Worm (Caenorhabditis elegans) whole organism, mixed stage, embryonic: ENCODE measurements around the gene wrt-4.

Experiments
- M03D4.4 ChIP-seq: sonication (generic microtip); optimal IDR thresholded peaks from 2 replicates; lab custom pipeline; 2017; ENCODE audit warnings: mild to moderate bottlenecking, missing genetic modification characterization, missing compliant biosample characterization
- bed-3 ChIP-seq: fragments of 200-800 bp; sonication (Bioruptor generic); optimal IDR thresholded peaks from 3 replicates; lab custom pipeline; 2018; ENCODE audit warnings: mild to moderate bottlenecking, missing genetic modification characterization, moderate library complexity, missing compliant biosample characterization
- blmp-1 ChIP-seq: fragments of 150-350 bp; optimal IDR thresholded peaks from 2 replicates; lab custom pipeline; 2014; ENCODE audit warnings: missing biosample characterization, missing genetic modification characterization
- ceh-39 ChIP-seq: fragments of 150-350 bp; optimal IDR thresholded peaks from 2 replicates; lab custom pipeline; 2014; ENCODE audit warnings: missing biosample characterization, missing genetic modification characterization
- ceh-43 ChIP-seq: fragments of 200-800 bp; sonication (Bioruptor generic); optimal IDR thresholded peaks from 2 replicates; lab custom pipeline; 2018; ENCODE audit warnings: mild to moderate bottlenecking, missing genetic modification characterization, moderate library complexity, missing compliant biosample characterization
- ceh-83 ChIP-seq: fragments of 200-800 bp; sonication (Bioruptor generic); optimal IDR thresholded peaks from 2 replicates; lab custom pipeline; 2018; ENCODE audit warnings: mild to moderate bottlenecking, missing genetic modification characterization, missing compliant biosample characterization
- ces-1 ChIP-seq: fragments of 150-350 bp; optimal IDR thresholded peaks from 2 replicates; lab custom pipeline; 2014; ENCODE audit warnings: missing biosample characterization, missing genetic modification reagents, missing genetic modification characterization
- cnd-1 ChIP-seq: fragments of 200-800 bp; sonication (Bioruptor generic); optimal IDR thresholded peaks from 2 replicates; lab custom pipeline; 2018; ENCODE audit warnings: mild to moderate bottlenecking, missing genetic modification characterization, missing compliant biosample characterization
- drap-1 ChIP-seq: fragments of 200-800 bp; sonication (Bioruptor generic); optimal IDR thresholded peaks from 3 replicates; lab custom pipeline; 2018; ENCODE audit warnings: mild to moderate bottlenecking, missing genetic modification characterization, missing compliant biosample characterization
- elt-1 ChIP-seq: sonication (generic microtip); optimal IDR thresholded peaks from 2 replicates; lab custom pipeline; 2017; ENCODE audit warnings: missing genetic modification characterization, mild to moderate bottlenecking, missing compliant biosample characterization, antibody characterized with exemption, moderate library complexity, borderline replicate concordance; ENCODE audit not compliant: insufficient read depth
- ham-2 ChIP-seq: fragments of 200-800 bp; sonication (Bioruptor generic); optimal IDR thresholded peaks from 2 replicates; lab custom pipeline; 2018; ENCODE audit warnings: mild to moderate bottlenecking, missing genetic modification characterization, missing compliant biosample characterization
- hlh-1 ChIP-seq: fragments of 150-350 bp; optimal IDR thresholded peaks from 2 replicates; lab custom pipeline; 2014; ENCODE audit warnings: missing biosample characterization, missing genetic modification reagents, missing genetic modification characterization
- lin-13 ChIP-seq: fragments of 150-350 bp; optimal IDR thresholded peaks from 2 replicates; lab custom pipeline; 2014; ENCODE audit warnings: missing biosample characterization, missing genetic modification characterization
- lin-32 ChIP-seq: fragments of 200-800 bp; sonication (Bioruptor generic); optimal IDR thresholded peaks from 2 replicates; lab custom pipeline; 2018; ENCODE audit warnings: mild to moderate bottlenecking, missing genetic modification characterization, missing compliant biosample characterization
- lsy-2 ChIP-seq: fragments of 150-350 bp; optimal IDR thresholded peaks from 2 replicates; lab custom pipeline; 2014; ENCODE audit warnings: missing biosample characterization, missing genetic modification characterization
- mab-5 ChIP-seq: fragments of 150-350 bp; optimal IDR thresholded peaks from 2 replicates; lab custom pipeline; 2014; ENCODE audit warnings: missing biosample characterization, missing genetic modification characterization
- mep-1 ChIP-seq: fragments of 150-350 bp; optimal IDR thresholded peaks from 2 replicates; lab custom pipeline; 2017; ENCODE audit warnings: missing biosample characterization, missing genetic modification reagents, missing genetic modification characterization, inconsistent platforms
- mls-2 ChIP-seq: sonication (generic microtip); optimal IDR thresholded peaks from 2 replicates; lab custom pipeline; 2016; ENCODE audit warnings: mild to moderate bottlenecking, missing genetic modification characterization, moderate library complexity, missing compliant biosample characterization
- nhr-12 ChIP-seq: fragments of 150-350 bp; optimal IDR thresholded peaks from 2 replicates; lab custom pipeline; 2014; ENCODE audit warnings: missing biosample characterization, missing genetic modification characterization
- nhr-2 ChIP-seq: fragments of 150-350 bp; optimal IDR thresholded peaks from 2 replicates; lab custom pipeline; 2014; ENCODE audit warnings: missing biosample characterization, missing genetic modification characterization
- nhr-28 ChIP-seq: fragments of 150-350 bp; optimal IDR thresholded peaks from 2 replicates; lab custom pipeline; 2014; ENCODE audit warnings: missing biosample characterization, missing genetic modification characterization
- nhr-76 ChIP-seq: sonication (generic microtip); optimal IDR thresholded peaks from 2 replicates; lab custom pipeline; 2017; ENCODE audit warnings: missing biosample characterization, missing genetic modification characterization
- pha-4 ChIP-seq: fragments of 150-350 bp; optimal IDR thresholded peaks from 2 replicates; lab custom pipeline; 2018; ENCODE audit warnings: missing biosample characterization, missing genetic modification reagents, missing genetic modification characterization
- sem-2 ChIP-seq: fragments of 200-800 bp; sonication (Bioruptor generic); optimal IDR thresholded peaks from 2 replicates; lab custom pipeline; 2018; ENCODE audit warnings: mild to moderate bottlenecking, missing genetic modification characterization, missing compliant biosample characterization
- snpc-4 ChIP-seq: fragments of 150-350 bp; optimal IDR thresholded peaks from 2 replicates; lab custom pipeline; 2014; ENCODE audit warnings: missing biosample characterization, missing genetic modification characterization
- sptf-1 ChIP-seq: sonication (generic microtip); optimal IDR thresholded peaks from 2 replicates; lab custom pipeline; 2017; ENCODE audit warnings: mild to moderate bottlenecking, missing genetic modification characterization, moderate library complexity, missing compliant biosample characterization
- unc-120 ChIP-seq: sonication (generic microtip); optimal IDR thresholded peaks from 2 replicates; lab custom pipeline; 2017; ENCODE audit warnings: missing genetic modification characterization, missing compliant biosample characterization; ENCODE audit not compliant: poor library complexity, severe bottlenecking
- unc-39 ChIP-seq: fragments of 150-350 bp; optimal IDR thresholded peaks from 2 replicates; lab custom pipeline; 2014; ENCODE audit warnings: missing biosample characterization, missing genetic modification characterization
- unc-62 ChIP-seq: fragments of 150-350 bp; optimal IDR thresholded peaks from 2 replicates; lab custom pipeline; 2014; ENCODE audit warnings: missing biosample characterization, missing genetic modification reagents, missing genetic modification characterization
- ztf-11 ChIP-seq: fragments of 150-350 bp; optimal IDR thresholded peaks from 2 replicates; lab custom pipeline; 2014; ENCODE audit warnings: missing biosample characterization, missing genetic modification characterization

Gene wrt-4

DNA sequence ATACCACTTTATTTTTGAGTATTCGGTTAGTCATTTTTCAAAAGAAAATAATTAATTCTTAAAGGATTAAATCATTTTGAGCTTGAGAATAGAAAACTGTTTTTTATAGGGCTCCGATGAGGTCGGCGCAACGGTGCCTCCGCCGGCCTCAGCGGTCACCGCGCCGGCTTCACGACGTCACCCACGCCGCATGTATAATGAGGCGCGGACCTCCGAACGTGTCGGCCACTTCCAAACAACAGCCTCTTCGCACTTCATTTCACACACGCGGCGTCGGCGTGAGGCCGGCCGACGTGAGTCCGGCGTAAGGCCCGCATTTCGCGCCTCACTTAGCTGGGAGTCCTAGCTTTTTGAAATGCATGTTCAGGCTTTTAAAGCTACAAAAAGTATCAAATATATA lies 9.8 kb upstream of the wrt-4 start:
- TF ChIP-seq lin-32 (GFP tag; lab: Kevin White, UChicago): no peak
- TF ChIP-seq ceh-43 (GFP tag; lab: Kevin White, UChicago): no peak
- no peak for TF ChIP-seq nhr-12 (tag; lab: Kevin White, UChicago)
- no peak for TF ChIP-seq pha-4 (tag; lab: Kevin White, UChicago)
- TF ChIP-seq snpc-4 (tag; lab: Kevin White, UChicago): no peak
- TF ChIP-seq sem-2 (GFP tag; lab: Kevin White, UChicago): no peak
- TF ChIP-seq ham-2 (GFP tag; lab: Kevin White, UChicago): no peak
- no peak for TF ChIP-seq sptf-1 (tag; lab: Kevin White, UChicago)
- no peak for TF ChIP-seq ceh-39 (tag; lab: Kevin White, UChicago)
- no peak for TF ChIP-seq lsy-2
- TF ChIP-seq unc-120: no peak
- no peak for TF ChIP-seq unc-62 (GFP tag; lab: Kevin White, UChicago)
- no peak for TF ChIP-seq drap-1
- TF ChIP-seq M03D4.4 (tag; lab: Kevin White, UChicago): no peak
- TF ChIP-seq nhr-76: no peak
- no peak for TF ChIP-seq cnd-1 (tag; lab: Kevin White, UChicago)
- no peak for TF ChIP-seq mab-5
- no peak for TF ChIP-seq mep-1 (tag; lab: Kevin White, UChicago)
- no peak for TF ChIP-seq ces-1 (GFP tag; lab: Kevin White, UChicago)
- no peak for TF ChIP-seq hlh-1

DNA sequence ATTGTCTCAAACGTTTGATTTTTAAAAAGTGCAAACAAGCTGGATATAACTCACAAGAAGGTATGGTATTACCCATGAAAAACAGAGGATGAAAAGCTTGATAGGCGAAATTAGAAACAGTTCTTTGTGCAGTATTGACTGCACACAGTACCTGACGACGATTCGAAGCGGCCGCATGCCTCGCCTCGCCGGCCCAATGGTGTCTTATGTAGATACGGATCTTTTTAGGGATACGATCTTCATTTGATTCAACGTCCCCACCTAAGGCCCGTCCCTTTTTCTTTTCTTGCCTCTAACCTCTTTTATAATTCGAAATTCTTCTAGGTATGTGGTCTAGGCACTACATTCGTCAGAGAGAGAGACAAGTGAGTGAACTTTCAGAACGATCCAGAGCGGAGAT lies 9.1 kb upstream of the wrt-4 start, which contains the start of gene bus-17:
bus-17 (minus strand) TSS at position 208 of the 400 bp plus-strand sequence.
- TF ChIP-seq elt-1 (tag; lab: Kevin White, UChicago): peak; percentile 73
- no peak for TF ChIP-seq pha-4 (tag; lab: Kevin White, UChicago)

DNA sequence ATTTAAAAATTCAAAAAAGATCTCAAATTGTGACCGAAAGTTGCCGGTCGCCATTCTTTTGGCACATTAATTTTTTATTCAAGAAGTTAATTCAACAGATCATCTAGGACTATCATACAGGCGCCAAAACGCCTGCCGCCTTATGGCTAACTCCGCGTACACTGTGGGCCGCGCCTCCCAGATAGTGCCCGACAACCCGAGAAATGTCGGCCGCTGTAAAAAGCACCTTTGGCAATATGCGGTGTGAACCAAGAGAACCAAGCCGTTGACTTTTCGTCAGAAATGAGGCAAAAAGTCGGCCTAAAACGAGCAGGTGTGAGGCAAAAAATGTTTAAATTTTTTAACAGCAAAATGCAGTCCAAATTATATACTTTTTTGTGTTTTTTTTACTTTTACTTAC lies 2.2 kb upstream of the wrt-4 start:
- TF ChIP-seq nhr-76: no peak
- no peak for TF ChIP-seq mls-2 (tag; lab: Kevin White, UChicago)
- no peak for TF ChIP-seq cnd-1 (tag; lab: Kevin White, UChicago)
- no peak for TF ChIP-seq M03D4.4 (tag; lab: Kevin White, UChicago)
- TF ChIP-seq ztf-11 (tag; lab: Kevin White, UChicago): no peak
- TF ChIP-seq nhr-28 (tag; lab: Kevin White, UChicago): no peak
- no peak for TF ChIP-seq ham-2 (GFP tag; lab: Kevin White, UChicago)
- TF ChIP-seq lin-13 (tag; lab: Kevin White, UChicago): no peak
- TF ChIP-seq ceh-83 (GFP tag; lab: Kevin White, UChicago): no peak
- TF ChIP-seq sptf-1 (tag; lab: Kevin White, UChicago): no peak
- TF ChIP-seq unc-120: no peak
- no peak for TF ChIP-seq nhr-12 (tag; lab: Kevin White, UChicago)
- TF ChIP-seq lin-32 (GFP tag; lab: Kevin White, UChicago): no peak
- no peak for TF ChIP-seq lsy-2
- TF ChIP-seq hlh-1: no peak

DNA sequence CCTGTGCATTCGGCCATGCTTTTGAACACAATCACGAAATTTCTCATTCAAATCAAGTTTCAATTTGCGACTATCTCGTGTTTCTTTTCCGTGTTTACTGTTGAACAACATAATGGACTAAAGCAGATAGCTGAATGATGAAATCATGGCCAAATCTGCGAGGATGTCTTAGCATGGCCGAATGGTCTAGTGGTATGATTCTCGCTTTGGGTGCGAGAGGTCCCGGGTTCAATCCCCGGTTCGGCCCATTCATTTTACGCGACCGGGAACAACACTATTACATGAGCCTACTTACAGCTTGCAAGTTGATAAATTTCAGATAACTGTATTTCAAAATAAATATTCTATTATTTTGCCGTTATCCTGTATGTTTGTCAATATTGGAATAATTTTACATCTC lies 5.8 kb downstream of the wrt-4 start:
- no peak for TF ChIP-seq nhr-2
- TF ChIP-seq unc-39: no peak
- TF ChIP-seq ces-1 (GFP tag; lab: Kevin White, UChicago): no peak
- TF ChIP-seq lsy-2: no peak

DNA sequence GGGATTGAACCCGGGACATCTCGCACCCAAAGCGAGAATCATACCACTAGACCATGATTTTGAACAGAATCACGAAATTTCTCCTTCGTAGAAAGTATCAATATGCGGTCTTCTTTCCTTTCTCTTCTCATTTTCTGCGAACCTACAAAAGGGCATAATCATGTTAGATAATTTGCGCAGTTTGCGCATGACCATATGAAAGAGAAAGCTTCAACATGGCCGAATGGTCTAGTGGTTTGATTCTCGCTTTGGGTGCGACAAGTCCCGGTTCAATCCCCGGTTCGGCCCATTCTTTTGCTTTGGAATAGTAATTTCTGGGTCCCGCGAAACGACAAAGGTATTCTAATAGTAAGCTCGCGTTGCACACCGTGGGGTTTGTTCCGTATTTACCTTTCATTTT lies 9.3 kb downstream of the wrt-4 start:
- TF ChIP-seq drap-1 (peak; percentile 18), ceh-43 (GFP tag; lab: Kevin White, UChicago) (no peak)

DNA sequence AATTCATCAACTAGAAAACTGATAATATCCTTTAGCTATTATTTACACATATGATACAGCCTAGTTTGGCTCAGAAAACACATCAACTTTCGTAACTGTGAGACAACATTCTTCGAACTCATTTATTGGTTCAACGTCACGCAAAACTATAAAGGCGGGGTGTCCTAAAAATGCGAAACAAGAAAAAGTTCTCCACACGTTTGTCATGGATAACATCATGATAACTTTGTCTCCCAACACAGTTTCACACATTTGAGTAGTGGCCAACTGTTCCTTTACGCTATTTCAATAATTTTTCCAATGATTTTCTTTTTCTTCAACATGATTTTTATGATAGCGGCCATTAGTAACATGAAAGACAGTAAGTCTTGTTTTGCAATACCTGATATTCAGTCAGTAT lies 10.4 kb downstream of the wrt-4 start, which contains the start of gene srxa-9:
srxa-9 (plus strand) TSS at position 301 of the 400 bp plus-strand sequence.
- TF ChIP-seq hlh-1 (no peak), blmp-1 (tag; lab: Kevin White, UChicago) (no peak), ztf-11 (tag; lab: Kevin White, UChicago) (no peak), drap-1 (no peak), mls-2 (tag; lab: Kevin White, UChicago) (no peak), nhr-2 (no peak), unc-39 (no peak), bed-3 (GFP tag; lab: Kevin White, UChicago) (no peak), ceh-83 (GFP tag; lab: Kevin White, UChicago) (no peak), ham-2 (GFP tag; lab: Kevin White, UChicago) (no peak), ces-1 (GFP tag; lab: Kevin White, UChicago) (no peak), snpc-4 (tag; lab: Kevin White, UChicago) (no peak), unc-120 (no peak), pha-4 (tag; lab: Kevin White, UChicago) (no peak), nhr-28 (tag; lab: Kevin White, UChicago) (no peak), nhr-76 (no peak), lin-32 (GFP tag; lab: Kevin White, UChicago) (no peak)
- TF ChIP-seq, all 35 proteins: peak for 0
